Fruit fly (Drosophila melanogaster): ENCODE measurements around the gene FucT6.

Gene FucT6

dm6 chrX:11685918-11686640 lies 23.7 kb downstream of the FucT6 start (continued):
- TF ChIP-seq oc (tag; optimal IDR thresholded peaks at IDR 0.05) (no peak), row (GFP tag; IDR thresholded peaks at IDR 0.05) (peak; percentile 29; the same call in 1 of the 3 replicates), tap (tag; optimal IDR thresholded peaks at IDR 0.05) (peak; percentile 34), stwl (tag; optimal IDR thresholded peaks at IDR 0.05) (no peak), gsb (GFP tag; IDR thresholded peaks at IDR 0.05) (no peak), psq (GFP tag; optimal IDR thresholded peaks at IDR 0.05) (peak; percentile 51), CG2129 (GFP tag; IDR thresholded peaks at IDR 0.05; ENCODE audit: partially characterized antibody) (no peak), CG15601 (tag; optimal IDR thresholded peaks at IDR 0.05) (peak; percentile 33), CG6654 (GFP tag; optimal IDR thresholded peaks at IDR 0.05) (no peak), CG8944 (GFP tag; optimal IDR thresholded peaks at IDR 0.05) (no peak), CG17912 (GFP tag; optimal IDR thresholded peaks at IDR 0.05) (no peak), CG2202 (tag; optimal IDR thresholded peaks at IDR 0.05) (no peak), CG17612 (GFP tag; IDR thresholded peaks at IDR 0.05) (no peak), Six4 (GFP tag; optimal IDR thresholded peaks at IDR 0.05) (no peak), CG11696 (GFP tag; IDR thresholded peaks at IDR 0.05) (peak; percentile 40; the same call in 1 of the 2 replicates), NC2α (GFP tag; optimal IDR thresholded peaks at IDR 0.05) (peak; percentile 28), pros (GFP tag; optimal IDR thresholded peaks at IDR 0.05) (peak; percentile 65), sens (GFP tag) (peak; percentile 85), Mad (GFP tag; optimal IDR thresholded peaks at IDR 0.05) (no peak), CG5180 (GFP tag; optimal IDR thresholded peaks at IDR 0.05) (peak; percentile 29), CTCF (GFP tag; optimal IDR thresholded peaks at IDR 0.05) (peak; percentile 52), bsh (GFP tag; optimal IDR thresholded peaks at IDR 0.05) (peak in 1 of 2 experiments; percentile 73), CG15011 (GFP tag; optimal IDR thresholded peaks at IDR 0.05) (peak; percentile 38), crp (GFP tag; optimal IDR thresholded peaks at IDR 0.05) (no peak), CG10321 (GFP tag; IDR thresholded peaks at IDR 0.05) (no peak), CG9727 (GFP tag; optimal IDR thresholded peaks at IDR 0.05) (peak; percentile 5), CG7786 (GFP tag; optimal IDR thresholded peaks at IDR 0.05) (no peak), pum (GFP tag; optimal IDR thresholded peaks at IDR 0.05) (no peak), CG31224 (GFP tag; IDR thresholded peaks at IDR 0.05) (no peak), ato (GFP tag; IDR thresholded peaks at IDR 0.05; ENCODE audit: partially characterized antibody) (no peak), CG32767 (GFP tag; IDR thresholded peaks at IDR 0.05) (no peak), CG18764 (GFP tag; optimal IDR thresholded peaks at IDR 0.05) (no peak), ase (GFP tag; IDR thresholded peaks at IDR 0.05) (no peak), NfI (GFP tag; optimal IDR thresholded peaks at IDR 0.05) (no peak), slou (GFP tag; optimal IDR thresholded peaks at IDR 0.05) (no peak), CG6689 (GFP tag; IDR thresholded peaks at IDR 0.05) (no peak), Gug (GFP tag; IDR thresholded peaks at IDR 0.05) (no peak), hbn (GFP tag; IDR thresholded peaks at IDR 0.05; ENCODE audit: partially characterized antibody) (no peak), CG4730 (GFP tag; IDR thresholded peaks at IDR 0.05) (no peak), CG6272 (GFP tag; IDR thresholded peaks at IDR 0.05) (no peak), hth (optimal IDR thresholded peaks at IDR 0.05) (no peak), fd64A (GFP tag; optimal IDR thresholded peaks at IDR 0.05) (no peak), Eip74EF (GFP tag; optimal IDR thresholded peaks at IDR 0.05) (no peak), Ada2b (GFP tag; IDR thresholded peaks at IDR 0.05) (no peak), CG17802 (tag; optimal IDR thresholded peaks at IDR 0.05) (no peak), wor (GFP tag; IDR thresholded peaks at IDR 0.05) (no peak), CG11504 (tag; optimal IDR thresholded peaks at IDR 0.05) (no peak), ems (GFP tag; optimal IDR thresholded peaks at IDR 0.05) (no peak), bigmax (GFP tag; optimal IDR thresholded peaks at IDR 0.05) (no peak), vvl (GFP tag; IDR thresholded peaks at IDR 0.05) (peak; percentile 67; the same call in 1 of the 2 replicates), nerfin-2 (GFP tag; IDR thresholded peaks at IDR 0.05; ENCODE audit: partially characterized antibody) (no peak)

Data from whole organism, embryonic.